Fruit fly (Drosophila melanogaster) whole organism, larva: ENCODE results near the gene Mhc.

Experiments
- noc ChIP-seq: fragments of 200-800 bp; sonication (Bioruptor generic); optimal IDR thresholded peaks from 3 replicates; lab custom pipeline; 2019; ENCODE audit warnings: missing biosample characterization, mild to moderate bottlenecking, missing genetic modification characterization, moderate library complexity

Gene Mhc

dm6 chr2L:16766070-16766752, at the start of gene Mhc:
TSS of gene Mhc (plus strand) at chr2L:16766566.
- TF ChIP-seq noc (tag; lab: Kevin White, UChicago): no peak

- TF ChIP-seq noc (tag; lab: Kevin White, UChicago): no peak
These were observed 49.6 kb upstream of the Mhc start for dm6 chr2L:16716771-16717170.

- no peak for TF ChIP-seq noc (tag; lab: Kevin White, UChicago)
These were observed 47.8 kb upstream of the Mhc start for dm6 chr2L:16718446-16719173.

DNA sequence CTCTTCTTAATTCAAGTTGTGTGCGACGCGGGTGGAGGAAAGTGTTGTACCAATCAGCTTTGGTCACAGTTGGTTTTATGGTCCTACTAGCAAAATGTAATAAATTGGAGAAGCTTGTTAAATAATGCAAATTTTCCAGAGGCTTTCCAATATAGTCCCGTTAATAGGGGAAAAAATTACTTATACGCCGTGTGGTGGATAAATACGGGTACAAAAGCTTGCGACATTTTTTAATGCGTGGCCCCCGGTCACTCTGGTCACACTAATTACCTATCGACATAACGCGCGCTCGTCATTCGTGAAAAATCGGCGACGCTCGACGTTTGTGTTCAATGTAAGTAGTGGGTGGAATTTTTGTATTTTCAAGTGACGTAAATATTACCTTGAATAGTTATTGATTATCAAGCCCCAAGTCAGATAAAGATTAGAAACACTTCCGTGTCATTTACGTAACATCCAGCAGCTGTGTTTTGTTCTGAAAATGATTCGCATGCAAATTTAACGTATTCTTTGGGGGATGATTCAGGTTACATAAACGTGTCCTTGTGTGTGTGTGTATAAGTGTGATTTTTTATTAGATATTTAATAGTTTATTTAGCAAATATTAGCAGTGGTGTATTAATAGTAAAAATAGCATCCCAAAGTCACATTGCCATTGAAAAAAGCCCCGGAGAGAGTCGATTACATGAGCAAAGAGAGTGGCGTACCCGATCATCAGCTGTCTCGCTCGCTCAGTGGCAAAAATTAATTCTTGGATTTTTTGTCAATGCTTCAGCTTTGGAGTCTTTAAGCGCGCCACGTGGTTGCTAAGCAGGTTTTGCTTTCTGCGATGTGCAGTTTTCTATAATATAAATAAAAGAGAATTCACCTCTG, 46.5 kb upstream of the Mhc start, which contains the start of gene Cyt-c-p:
TSS of gene Cyt-c-p (plus strand) at position 290 of the 873 bp plus-strand sequence.
- peak; percentile 49 for TF ChIP-seq noc (tag; lab: Kevin White, UChicago)

DNA sequence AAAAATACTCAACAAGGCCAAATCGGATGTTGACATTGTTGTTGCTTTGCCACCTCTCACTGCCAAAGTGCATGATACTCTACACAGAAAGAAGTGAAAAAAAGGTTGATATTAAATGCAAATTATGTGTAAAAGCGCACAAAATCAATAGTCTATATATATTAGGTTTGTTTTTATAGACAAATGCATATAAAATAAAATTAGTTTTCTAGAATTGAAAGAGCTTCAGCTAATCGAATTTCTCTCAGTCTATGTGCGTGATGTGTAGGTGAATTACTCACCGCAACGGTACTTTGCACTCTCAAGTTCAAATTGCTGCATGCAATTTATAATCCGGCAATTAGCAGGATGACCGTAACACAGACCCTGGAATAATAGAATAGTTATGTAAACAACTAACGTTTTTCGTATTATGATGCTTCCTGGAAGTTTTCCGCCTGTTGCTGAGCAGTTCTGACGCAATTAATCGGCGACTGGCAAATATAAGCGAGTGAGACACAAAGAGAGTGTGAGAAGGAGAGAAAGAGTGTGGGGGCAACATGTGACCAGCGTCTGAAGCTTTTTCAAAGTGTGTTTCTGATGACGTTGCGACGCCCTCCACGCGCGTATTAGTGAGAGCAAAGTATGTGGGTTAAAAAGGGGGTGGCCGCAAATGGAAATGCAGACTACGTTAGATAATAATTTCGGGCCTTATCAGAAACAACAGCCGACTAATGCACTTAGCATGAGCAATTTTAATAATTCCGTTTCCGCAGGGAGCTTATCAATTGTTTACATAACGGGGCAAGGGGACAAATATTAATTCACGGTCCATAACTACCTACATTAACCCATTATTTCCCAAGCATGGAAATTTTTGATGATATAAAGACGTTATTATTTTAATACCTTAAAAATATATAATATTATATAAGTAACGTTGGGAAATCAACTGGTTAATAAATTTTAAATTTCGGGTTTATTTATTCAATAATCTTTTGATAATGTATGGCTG, 45.4 kb upstream of the Mhc start:
- peak; percentile 80 for TF ChIP-seq noc (tag; lab: Kevin White, UChicago)

DNA sequence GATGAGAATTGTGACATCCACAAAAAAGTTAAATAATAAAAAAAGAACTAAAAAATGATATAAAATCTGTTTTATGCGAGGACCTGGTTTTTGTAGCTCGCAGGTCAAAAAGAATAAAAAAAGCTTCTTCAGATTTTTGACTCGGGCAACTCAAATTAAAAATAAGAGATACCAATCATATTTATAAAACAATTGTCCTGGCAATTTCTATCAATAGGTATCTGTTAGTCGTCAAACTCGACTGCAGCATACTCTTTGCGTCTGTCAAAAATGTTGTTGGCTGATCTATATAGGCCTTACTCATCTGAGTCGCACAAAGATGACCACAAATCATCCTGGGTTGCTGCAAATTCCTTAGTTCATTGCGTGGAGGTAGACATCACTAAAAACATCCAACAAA, 43.8 kb upstream of the Mhc start:
- TF ChIP-seq noc (tag; lab: Kevin White, UChicago): no peak

DNA sequence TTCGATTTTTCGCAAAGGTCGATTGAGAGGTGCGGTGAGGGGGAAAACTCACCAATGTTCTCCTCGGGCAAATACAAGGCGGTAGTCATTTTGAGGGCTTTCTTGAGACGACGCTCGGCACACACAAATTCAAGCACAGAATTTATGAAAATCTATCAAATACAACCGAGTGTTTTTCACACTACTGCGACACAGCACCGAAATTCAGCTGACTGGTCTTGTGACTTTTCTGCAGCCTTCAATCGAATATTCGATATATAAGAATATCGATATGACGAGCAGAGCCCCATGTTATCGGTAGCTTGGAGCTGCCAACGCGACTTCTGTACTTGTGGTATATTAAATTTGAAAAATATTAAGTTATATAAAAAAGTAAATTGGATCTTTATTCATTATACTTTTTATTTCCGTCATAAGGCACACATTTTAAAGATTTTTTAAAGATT, 38.8 kb upstream of the Mhc start, which contains the start of gene VhaSFD:
TSS of gene VhaSFD (minus strand) at position 249 of the 446 bp plus-strand sequence.
- peak; percentile 53 for TF ChIP-seq noc (tag; lab: Kevin White, UChicago)

DNA sequence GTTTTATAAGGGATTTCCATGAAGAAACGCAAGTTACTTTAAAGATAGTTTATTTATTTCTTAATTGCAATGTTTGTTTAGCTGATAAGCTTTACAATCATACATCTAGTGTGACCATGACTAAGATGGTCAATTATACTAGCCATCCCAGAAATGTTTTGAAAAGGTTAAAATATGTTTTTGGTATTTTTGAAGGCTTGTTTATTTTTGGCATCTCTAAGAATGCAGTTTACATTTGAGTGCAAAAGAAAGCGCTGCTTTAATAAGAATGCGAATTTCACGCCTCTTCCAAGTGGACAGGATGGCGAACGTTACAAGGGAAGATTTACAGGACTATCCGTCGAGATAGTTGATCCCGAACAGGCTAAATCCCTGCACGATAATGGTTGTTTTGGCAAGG, 36.8 kb upstream of the Mhc start, which contains the start of gene Tsen2:
TSS of gene Tsen2 (plus strand) at position 222 of the 400 bp plus-strand sequence.
- no peak for TF ChIP-seq noc (tag; lab: Kevin White, UChicago)

- TF ChIP-seq noc (tag; lab: Kevin White, UChicago): no peak
These were observed 35.4 kb upstream of the Mhc start, which contains the start of gene CG17996 for dm6 chr2L:16730939-16731338. TSS of gene CG17996 (minus strand) at chr2L:16731039.

DNA sequence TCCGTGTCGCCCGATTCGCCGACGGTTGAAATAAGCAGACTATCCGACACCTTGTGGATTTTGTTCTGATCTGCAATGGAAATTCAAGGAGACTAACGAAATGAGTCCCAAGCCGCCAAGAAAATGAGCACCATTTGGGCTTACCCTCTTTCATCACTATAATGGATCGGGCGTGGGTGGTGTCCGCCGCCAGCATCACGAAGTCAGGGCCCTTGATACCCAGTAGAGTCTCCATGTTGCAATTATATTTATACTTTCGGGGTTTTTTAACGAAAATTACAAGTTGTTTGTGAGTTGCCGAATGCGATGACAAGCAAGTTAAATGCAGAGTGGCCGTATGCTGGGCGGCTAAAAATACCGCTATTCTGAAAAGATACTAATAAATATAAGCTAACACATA, 34.6 kb upstream of the Mhc start, which contains the start of gene Prosbeta4:
TSS of gene Prosbeta4 (minus strand) at position 335 of the 400 bp plus-strand sequence.
- TF ChIP-seq noc (tag; lab: Kevin White, UChicago): no peak

- TF ChIP-seq noc (tag; lab: Kevin White, UChicago): no peak
These were observed 34.0 kb upstream of the Mhc start, which contains the start of gene Nubp1 for dm6 chr2L:16732338-16732892. TSS of gene Nubp1 (plus strand) at chr2L:16732550.

dm6 chr2L:16738206-16738900, 28.0 kb upstream of the Mhc start, which contains the start of the genes glu and ChLD3:
TSS of gene glu (minus strand) at chr2L:16738388.
TSS of gene ChLD3 (plus strand) at chr2L:16738850.
- TF ChIP-seq noc (tag; lab: Kevin White, UChicago): no peak
